Fruit fly (Drosophila melanogaster): Measurements from ENCODE around the gene Pus10.

dm6 chr2L:117750-118149 lies 37.4 kb downstream of the Pus10 start:
- TF ChIP-seq Dll (optimal IDR thresholded peaks at IDR 0.05) (no peak), psq (optimal IDR thresholded peaks at IDR 0.05) (no peak), CG8478 (optimal IDR thresholded peaks at IDR 0.05) (no peak)
